Fruit fly (Drosophila melanogaster) whole organism, prepupa: ENCODE measurements around the gene Rsph3.
A peak's percentile ranks its signal among the peaks of the same experiment; 100 is the strongest.

Experiments
- Blimp-1 ChIP-seq: fragments of 200-800 bp; sonication (Bioruptor generic); optimal IDR thresholded peaks from 3 replicates; lab custom pipeline; 2017; ENCODE audit warnings: missing biosample characterization, missing genetic modification characterization, mild to moderate bottlenecking, moderate library complexity, missing genetic modification reagents
- Gug ChIP-seq: fragments of 200-800 bp; sonication (Bioruptor generic); IDR thresholded peaks from 2 replicates; pipeline ENCODE4 v1.3.6; 2022; ENCODE audit warnings: missing biosample characterization, missing genetic modification characterization
- Smox ChIP-seq: fragments of 200-800 bp; sonication (Bioruptor generic); optimal IDR thresholded peaks from 3 replicates; lab custom pipeline; 2016; ENCODE audit warnings: missing biosample characterization, missing genetic modification characterization

dm6 chr3L:6743346-6744165 is 19.5 kb downstream of the Rsph3 start:
- TF ChIP-seq Smox (no peak), Gug (no peak), Blimp-1 (peak; percentile 9)
